Fruit fly (Drosophila melanogaster) whole organism, wandering third instar larva: Measurements from ENCODE around the gene Jon65Ai.

Experiments
- Abd-B ChIP-seq: fragments of >200 bp; optimal IDR thresholded peaks from 2 replicates; lab custom pipeline; 2017; ENCODE audit warnings: missing biosample characterization, missing genetic modification characterization
- CG32264 ChIP-seq: fragments of 200-800 bp; sonication (Bioruptor generic); optimal IDR thresholded peaks from 2 replicates; lab custom pipeline; 2016; ENCODE audit warnings: missing biosample characterization, missing genetic modification characterization
- CrebA ChIP-seq: fragments of 200-800 bp; sonication (Bioruptor generic); optimal IDR thresholded peaks from 2 replicates; lab custom pipeline; 2016; ENCODE audit warnings: missing biosample characterization, mild to moderate bottlenecking, missing genetic modification characterization, borderline replicate concordance
- Dif ChIP-seq: fragments of 200-275, 200-300 bp; sonication (Bioruptor generic); optimal IDR thresholded peaks from 2 replicates; lab custom pipeline; 2018; ENCODE audit warnings: missing biosample characterization, missing genetic modification characterization; ENCODE audit not compliant: partially characterized antibody
- GATAd ChIP-seq: sonication (Bioruptor generic); optimal IDR thresholded peaks from 2 replicates; lab custom pipeline; 2016; ENCODE audit warnings: missing biosample characterization, missing genetic modification characterization
- HLH106 ChIP-seq: fragments of 200-800 bp; optimal IDR thresholded peaks from 3 replicates; lab custom pipeline; 2019; ENCODE audit warnings: missing biosample characterization, mild to moderate bottlenecking, missing genetic modification characterization, moderate library complexity
- Hnf4 ChIP-seq: fragments of 200-800 bp; sonication (Bioruptor generic); optimal IDR thresholded peaks from 2 replicates; lab custom pipeline; 2016; ENCODE audit warnings: missing biosample characterization, mild to moderate bottlenecking, missing genetic modification characterization
- Hr83 ChIP-seq: fragments of 200-300 bp; sonication (Bioruptor generic); optimal IDR thresholded peaks from 2 replicates; lab custom pipeline; 2016; ENCODE audit warnings: missing biosample characterization, mild to moderate bottlenecking, missing genetic modification characterization, moderate library complexity; ENCODE audit not compliant: poor library complexity, severe bottlenecking
- Jra ChIP-seq: sonication (Bioruptor generic); optimal IDR thresholded peaks from 2 replicates; lab custom pipeline; 2016; ENCODE audit warnings: missing biosample characterization, missing genetic modification characterization
- N ChIP-seq: fragments of >200 bp; optimal IDR thresholded peaks from 2 replicates; lab custom pipeline; 2018; ENCODE audit warnings: missing biosample characterization, missing external identifiers, missing genetic modification characterization
- OdsH ChIP-seq: fragments of 200-800 bp; sonication (Bioruptor generic); optimal IDR thresholded peaks from 2 replicates; lab custom pipeline; 2016; ENCODE audit warnings: missing biosample characterization, mild to moderate bottlenecking, missing genetic modification characterization
- Rel ChIP-seq, 2 experiments: fragments of 200-800 bp; sonication (Bioruptor generic) in 1 of 2; optimal IDR thresholded peaks; 2 replicates in 1 of 2; 3 replicates in 1 of 2; lab custom pipeline; 2016 to 2019; ENCODE audit warnings: mild to moderate bottlenecking in 2 of 2, missing biosample characterization in 2 of 2, missing genetic modification characterization in 2 of 2, moderate library complexity in 1 of 2
- dl ChIP-seq, 2 experiments: fragments of 175-275, 200-275 bp in 1 of 2; fragments of 200-275 bp in 1 of 2; sonication (Bioruptor generic); optimal IDR thresholded peaks; lab custom pipeline; 2018; ENCODE audit warnings: mild to moderate bottlenecking in 2 of 2, missing biosample characterization in 2 of 2, missing genetic modification characterization in 2 of 2, moderate library complexity in 2 of 2; ENCODE audit not compliant: partially characterized antibody in 2 of 2, insufficient read depth in 1 of 2
- foxo ChIP-seq, 2 experiments: fragments of 200-800 bp; sonication (Bioruptor generic); optimal IDR thresholded peaks; 2 replicates in 1 of 2; 3 replicates in 1 of 2; lab custom pipeline; 2016 to 2017; ENCODE audit warnings: missing biosample characterization in 2 of 2, missing genetic modification characterization in 2 of 2
- fru ChIP-seq: fragments of 200-800 bp; sonication (Bioruptor generic); optimal IDR thresholded peaks from 3 replicates; lab custom pipeline; 2016; ENCODE audit warnings: missing biosample characterization, mild to moderate bottlenecking, missing genetic modification characterization
- h ChIP-seq: fragments of 200-800 bp; sonication (Bioruptor generic); optimal IDR thresholded peaks from 3 replicates; lab custom pipeline; 2016; ENCODE audit warnings: missing biosample characterization, mild to moderate bottlenecking, missing genetic modification characterization
- jim ChIP-seq: fragments of 175-275, 200-325 bp; sonication (Bioruptor generic); optimal IDR thresholded peaks from 2 replicates; lab custom pipeline; 2016; ENCODE audit warnings: missing biosample characterization, mild to moderate bottlenecking, missing genetic modification characterization
- lola ChIP-seq: fragments of >200 bp; optimal IDR thresholded peaks from 2 replicates; lab custom pipeline; 2017; ENCODE audit warnings: missing biosample characterization, missing genetic modification characterization
- psq ChIP-seq: fragments of 200-800 bp; sonication (Bioruptor generic); optimal IDR thresholded peaks from 3 replicates; lab custom pipeline; 2017; ENCODE audit warnings: missing biosample characterization, mild to moderate bottlenecking, missing genetic modification characterization, moderate library complexity
- sv ChIP-seq: fragments of 200-800 bp; sonication (Bioruptor generic); optimal IDR thresholded peaks from 3 replicates; lab custom pipeline; 2016; ENCODE audit warnings: missing biosample characterization, missing genetic modification characterization
- usp ChIP-seq: fragments of >200 bp; optimal IDR thresholded peaks from 2 replicates; lab custom pipeline; 2017; ENCODE audit warnings: missing biosample characterization, missing genetic modification characterization
- woc ChIP-seq: sonication (Bioruptor generic); optimal IDR thresholded peaks from 2 replicates; lab custom pipeline; 2016; ENCODE audit warnings: missing biosample characterization, mild to moderate bottlenecking, missing genetic modification characterization

The Jon65Ai gene

DNA sequence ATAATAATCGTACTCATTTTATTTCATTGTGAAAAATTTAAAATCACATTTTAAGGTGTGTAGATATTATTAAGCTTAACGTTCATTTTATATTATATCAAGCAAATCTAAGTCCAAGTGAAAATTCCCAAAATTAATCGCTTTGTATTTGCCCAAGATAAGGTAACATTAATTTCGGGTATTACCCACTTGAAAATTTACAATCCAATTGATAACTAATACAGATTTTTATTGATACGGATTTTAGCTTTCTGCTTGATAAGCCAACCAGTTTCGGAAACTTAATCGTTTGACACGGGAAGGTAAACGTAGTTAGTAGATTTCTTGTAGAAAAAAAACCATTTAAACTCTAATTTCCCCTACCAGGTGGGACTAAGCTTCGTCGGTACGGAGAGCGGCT lies 21.2 kb downstream of the Jon65Ai start:
- no peak for TF ChIP-seq Rel (GFP tag; optimal IDR thresholded peaks at IDR 0.05; lab: Kevin White, UChicago)
- TF ChIP-seq Rel (tag; optimal IDR thresholded peaks at IDR 0.05; lab: Kevin White, UChicago), result peak; percentile 86
- no peak for TF ChIP-seq Dif (GFP tag; lab: Kevin White, UChicago)
- TF ChIP-seq, all 38 proteins: peak for 1

DNA sequence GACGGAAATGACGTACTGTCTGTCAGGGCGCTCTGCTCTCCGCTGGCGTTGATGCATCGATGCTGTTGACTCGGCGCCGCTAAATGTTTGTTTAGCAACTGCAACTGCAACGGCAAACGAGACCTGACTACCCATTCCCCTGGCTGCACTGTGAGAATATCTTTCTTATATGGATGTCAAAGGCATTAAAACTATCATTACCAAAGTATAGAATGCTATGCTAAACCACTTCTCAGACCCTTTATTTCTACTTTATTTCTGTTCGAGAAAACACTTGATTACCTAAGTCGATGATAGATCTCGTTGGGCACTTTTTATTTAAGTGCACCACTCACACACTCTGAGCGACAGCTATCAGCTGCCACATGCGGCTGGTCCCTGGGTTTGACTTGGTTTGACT lies 32.1 kb downstream of the Jon65Ai start:
- TF ChIP-seq foxo (GFP tag; optimal IDR thresholded peaks at IDR 0.05; lab: Kevin White, UChicago) (peak in 1 of 2 experiments; percentile 14), fru (GFP tag; lab: Kevin White, UChicago) (peak; percentile 2), OdsH (no peak), Abd-B (GFP tag; lab: Kevin White, UChicago) (no peak), HLH106 (tag; lab: Kevin White, UChicago) (peak; percentile 8)

DNA sequence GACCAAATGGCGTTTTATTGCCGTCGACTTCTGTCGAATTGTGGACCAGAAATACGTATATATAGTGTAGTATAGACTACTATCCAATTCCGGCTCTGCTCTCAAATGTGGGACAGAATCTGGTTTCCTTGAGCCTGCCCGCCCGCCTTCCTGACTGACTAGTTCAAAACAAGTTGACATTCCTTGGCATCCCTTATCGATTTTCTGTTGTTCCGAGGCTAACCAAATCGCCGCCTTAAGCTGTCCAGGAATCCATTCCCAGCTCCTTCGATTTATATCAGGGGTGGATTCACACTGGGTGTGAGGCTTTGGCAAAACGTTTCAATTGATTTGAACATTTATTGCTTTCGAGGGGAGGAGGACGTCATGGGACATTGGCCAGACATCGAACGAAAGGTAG lies 41.3 kb downstream of the Jon65Ai start:
- TF ChIP-seq psq (GFP tag; lab: Kevin White, UChicago), result no peak
- TF ChIP-seq GATAd, result no peak
- TF ChIP-seq Hnf4 (GFP tag; lab: Kevin White, UChicago), result no peak
- no peak for TF ChIP-seq dl (GFP tag; optimal IDR thresholded peaks at IDR 0.05; lab: Kevin White, UChicago; ENCODE audit: insufficient read depth in 1 of 2, partially characterized antibody in 2 of 2)
- TF ChIP-seq woc (GFP tag; lab: Kevin White, UChicago), result no peak
- TF ChIP-seq jim, result no peak
- TF ChIP-seq Jra (GFP tag; lab: Kevin White, UChicago), result no peak
- TF ChIP-seq lola (GFP tag; lab: Kevin White, UChicago), result no peak
- TF ChIP-seq N (GFP tag; lab: Kevin White, UChicago), result no peak
- no peak for TF ChIP-seq sv (GFP tag; lab: Kevin White, UChicago)
- TF ChIP-seq Rel (GFP tag; optimal IDR thresholded peaks at IDR 0.05; lab: Kevin White, UChicago), result no peak
- no peak for TF ChIP-seq Rel (tag; optimal IDR thresholded peaks at IDR 0.05; lab: Kevin White, UChicago)
- TF ChIP-seq fru (GFP tag; lab: Kevin White, UChicago), result no peak

DNA sequence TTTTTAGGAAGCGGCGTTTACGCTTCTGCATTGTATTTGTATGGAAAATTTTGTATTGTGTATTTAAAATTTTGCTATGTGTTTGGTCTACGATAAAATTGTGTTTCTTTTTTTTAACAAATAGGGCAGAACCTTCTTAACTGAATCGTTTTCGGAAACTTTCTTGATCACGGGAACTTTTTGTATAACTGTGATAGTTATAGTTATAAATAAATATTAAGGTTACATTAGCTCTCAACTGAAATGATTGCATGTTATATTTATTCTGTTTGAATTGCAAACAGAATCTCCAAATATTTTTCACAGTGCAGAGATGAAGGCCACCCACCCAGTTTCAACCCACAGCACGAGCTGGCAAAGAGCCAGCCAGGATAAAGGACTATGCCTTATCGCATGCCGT lies 43.3 kb downstream of the Jon65Ai start, which contains the start of gene alphaKap4:
alphaKap4 (minus strand) TSS at position 101 of the 400 bp plus-strand sequence.
- TF ChIP-seq psq (GFP tag; lab: Kevin White, UChicago), result no peak
- TF ChIP-seq Abd-B (GFP tag; lab: Kevin White, UChicago), result no peak
- no peak for TF ChIP-seq usp (GFP tag; lab: Kevin White, UChicago)
- no peak for TF ChIP-seq Hr83
- TF ChIP-seq CG32264, result no peak
- no peak for TF ChIP-seq h (GFP tag; lab: Kevin White, UChicago)
- no peak for TF ChIP-seq dl (GFP tag; optimal IDR thresholded peaks at IDR 0.05; lab: Kevin White, UChicago; ENCODE audit: insufficient read depth in 1 of 2, partially characterized antibody in 2 of 2)
- no peak for TF ChIP-seq Jra (GFP tag; lab: Kevin White, UChicago)
- no peak for TF ChIP-seq sv (GFP tag; lab: Kevin White, UChicago)
- TF ChIP-seq CrebA (GFP tag; lab: Kevin White, UChicago), result no peak
